Fruit fly (Drosophila melanogaster) Kc167 (cell line): ENCODE data around the gene CG10274.

ENCODE experiments used
- Myc ChIP-seq: fragments of >200 bp; optimal IDR thresholded peaks from 2 replicates; lab custom pipeline; 2017; ENCODE audit warnings: missing external identifiers
- Sin3A ChIP-seq: fragments of >200 bp; optimal IDR thresholded peaks from 2 replicates; lab custom pipeline; 2018; ENCODE audit warnings: missing external identifiers
- h ChIP-seq: fragments of >200 bp; optimal IDR thresholded peaks from 3 replicates; lab custom pipeline; 2018; ENCODE audit warnings: missing external identifiers
- insv ChIP-seq: fragments of >200 bp; optimal IDR thresholded peaks from 3 replicates; lab custom pipeline; 2018; ENCODE audit warnings: missing external identifiers
- psq ChIP-seq: fragments of >200 bp; optimal IDR thresholded peaks from 2 replicates; lab custom pipeline; 2017; ENCODE audit warnings: missing external identifiers
- ttk ChIP-seq: sonication (Bioruptor generic); optimal IDR thresholded peaks from 2 replicates; lab custom pipeline; 2017; ENCODE audit warnings: missing external identifiers

CG10274 gene

DNA sequence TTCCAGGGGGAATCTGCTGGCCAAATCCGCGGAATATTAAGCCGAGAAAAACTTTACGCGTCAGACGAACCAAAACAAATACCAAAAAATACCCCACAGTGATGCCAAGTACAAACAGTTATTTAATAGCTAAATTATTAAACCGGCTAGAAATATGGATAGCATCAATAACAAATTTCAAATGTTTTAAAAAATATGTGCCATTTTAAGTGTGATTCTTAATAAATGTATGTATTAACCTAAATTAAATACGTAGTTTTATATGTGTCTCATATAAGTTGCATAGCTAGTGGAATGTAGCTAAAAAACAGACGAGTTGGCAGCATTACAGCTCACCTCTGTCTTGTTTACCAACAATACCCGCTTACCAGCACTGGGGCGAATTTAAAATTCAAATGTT, at the start of gene CG10274:
TSS of gene CG10274 (minus strand) at position 54 of the 400 bp plus-strand sequence.
- TF ChIP-seq ttk (no peak), insv (lab: Kevin White, UChicago) (no peak), Sin3A (no peak), h (lab: Kevin White, UChicago) (no peak), psq (lab: Kevin White, UChicago) (no peak), Myc (lab: Kevin White, UChicago) (no peak)

DNA sequence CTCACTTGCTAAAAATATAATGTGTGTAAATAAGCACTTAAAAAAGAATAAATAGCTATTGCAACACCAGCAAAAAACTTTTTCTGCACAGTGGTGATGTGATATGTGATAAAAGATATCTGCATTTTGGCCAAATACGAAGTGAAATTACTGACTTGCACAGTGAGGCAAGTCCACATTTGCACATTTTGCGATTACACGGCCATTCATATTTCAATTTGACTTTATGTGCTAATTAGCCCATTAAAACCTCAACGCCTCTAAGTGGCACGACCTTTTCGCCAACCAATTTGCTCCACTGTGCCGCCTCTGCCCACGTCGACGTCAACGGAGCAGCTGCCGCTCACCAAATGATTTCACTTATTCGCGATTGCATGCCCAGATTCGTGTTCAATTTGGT, 38.6 kb upstream of the CG10274 start, which contains the start of gene CG33946:
TSS of gene CG33946 (plus strand) at position 392 of the 400 bp plus-strand sequence.
- no peak for TF ChIP-seq Sin3A
- TF ChIP-seq h (lab: Kevin White, UChicago): no peak
- no peak for TF ChIP-seq psq (lab: Kevin White, UChicago)
- TF ChIP-seq ttk: no peak
- TF ChIP-seq insv (lab: Kevin White, UChicago): no peak
- TF ChIP-seq Myc (lab: Kevin White, UChicago): no peak

DNA sequence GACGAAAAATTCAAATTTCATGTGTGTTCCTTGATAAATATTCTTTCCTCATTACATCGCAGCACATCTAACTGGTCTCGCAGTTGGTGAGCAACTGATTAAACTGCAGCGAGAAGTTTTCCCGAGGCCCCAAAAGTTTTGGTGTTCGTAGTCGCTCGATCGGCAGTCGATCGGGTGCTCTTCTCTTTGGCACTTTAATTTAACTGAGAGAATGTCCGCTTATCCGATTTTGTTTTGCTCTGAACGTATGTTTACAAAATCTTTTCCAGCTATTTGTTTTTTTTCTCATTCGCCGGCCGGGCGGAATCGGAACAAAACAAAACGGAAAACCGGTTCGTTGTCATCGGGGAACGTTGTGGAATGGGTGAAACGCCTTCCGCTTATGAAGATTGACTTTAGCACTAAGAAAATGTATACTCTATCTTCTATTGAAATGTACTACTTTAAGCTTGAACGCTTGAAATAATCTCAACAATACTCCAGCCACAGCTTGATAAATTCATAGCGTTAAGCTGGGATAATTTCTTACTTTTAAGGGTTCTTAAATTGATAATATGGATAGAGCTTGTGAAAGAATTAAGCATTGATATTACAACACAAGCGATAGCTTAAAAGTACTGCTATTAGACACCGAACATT, 37.0 kb upstream of the CG10274 start:
- TF ChIP-seq Myc (lab: Kevin White, UChicago) (no peak), psq (lab: Kevin White, UChicago) (no peak), Sin3A (no peak), insv (lab: Kevin White, UChicago) (no peak), ttk (no peak), h (lab: Kevin White, UChicago) (no peak)

DNA sequence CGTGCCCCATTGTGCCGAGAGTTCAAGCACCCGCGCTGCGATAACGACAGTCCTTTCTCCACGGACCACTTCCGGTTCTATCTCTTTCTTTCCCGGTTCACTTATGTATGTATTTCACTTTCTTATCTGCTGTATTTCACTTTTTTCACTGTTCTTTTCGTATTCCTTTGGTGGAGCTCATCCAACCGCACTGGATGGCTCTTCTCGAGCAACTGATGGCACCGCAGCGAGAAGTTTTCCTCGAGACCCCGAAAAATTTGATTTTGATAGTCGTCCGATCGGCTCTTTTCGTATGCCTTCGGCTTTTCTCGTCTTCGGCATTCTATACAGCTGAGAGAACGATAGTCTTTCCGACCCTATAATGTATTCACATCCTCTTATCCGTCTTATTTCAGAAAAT, 36.2 kb upstream of the CG10274 start, which contains the start of gene LanA:
TSS of gene LanA (minus strand) at position 217 of the 400 bp plus-strand sequence.
- TF ChIP-seq insv (lab: Kevin White, UChicago) (no peak), ttk (no peak), h (lab: Kevin White, UChicago) (no peak), Myc (lab: Kevin White, UChicago) (no peak), psq (lab: Kevin White, UChicago) (no peak), Sin3A (no peak)

DNA sequence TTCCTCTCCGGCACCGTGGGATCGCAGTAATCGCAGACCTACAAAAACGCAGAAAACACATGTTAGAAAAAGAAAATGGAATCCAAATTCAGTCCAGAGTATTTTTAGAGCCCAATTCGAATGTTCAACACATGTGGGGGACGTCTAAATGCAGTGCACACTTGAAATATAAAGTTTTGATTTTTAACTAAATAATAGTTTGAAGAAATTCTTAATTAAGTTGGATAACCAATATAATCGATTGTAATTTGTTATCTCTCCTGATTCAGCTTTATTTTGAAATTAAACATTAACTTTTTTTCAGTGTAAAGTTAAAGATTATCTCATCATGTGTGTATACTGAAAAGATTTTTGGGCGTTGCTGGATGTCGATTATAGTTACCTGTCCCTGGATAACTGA, 35.6 kb upstream of the CG10274 start:
- TF ChIP-seq Sin3A (no peak), ttk (no peak)

DNA sequence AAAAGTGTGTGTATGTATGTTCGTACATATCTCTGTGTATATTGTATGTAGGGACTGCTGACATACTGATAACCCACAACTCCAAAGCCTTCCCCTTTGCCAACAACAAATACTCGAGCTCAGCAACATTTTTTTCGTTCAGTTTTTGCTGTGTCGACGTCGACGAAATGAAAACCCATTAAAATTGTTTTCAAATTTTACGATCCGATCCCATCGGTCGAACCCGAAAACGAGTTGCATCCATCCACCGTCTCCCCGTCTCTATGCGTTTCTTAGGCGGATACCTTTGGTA, 35.1 kb upstream of the CG10274 start:
- TF ChIP-seq insv (lab: Kevin White, UChicago) (no peak), h (lab: Kevin White, UChicago) (no peak), psq (lab: Kevin White, UChicago) (no peak), Myc (lab: Kevin White, UChicago) (no peak), ttk (no peak), Sin3A (no peak)

DNA sequence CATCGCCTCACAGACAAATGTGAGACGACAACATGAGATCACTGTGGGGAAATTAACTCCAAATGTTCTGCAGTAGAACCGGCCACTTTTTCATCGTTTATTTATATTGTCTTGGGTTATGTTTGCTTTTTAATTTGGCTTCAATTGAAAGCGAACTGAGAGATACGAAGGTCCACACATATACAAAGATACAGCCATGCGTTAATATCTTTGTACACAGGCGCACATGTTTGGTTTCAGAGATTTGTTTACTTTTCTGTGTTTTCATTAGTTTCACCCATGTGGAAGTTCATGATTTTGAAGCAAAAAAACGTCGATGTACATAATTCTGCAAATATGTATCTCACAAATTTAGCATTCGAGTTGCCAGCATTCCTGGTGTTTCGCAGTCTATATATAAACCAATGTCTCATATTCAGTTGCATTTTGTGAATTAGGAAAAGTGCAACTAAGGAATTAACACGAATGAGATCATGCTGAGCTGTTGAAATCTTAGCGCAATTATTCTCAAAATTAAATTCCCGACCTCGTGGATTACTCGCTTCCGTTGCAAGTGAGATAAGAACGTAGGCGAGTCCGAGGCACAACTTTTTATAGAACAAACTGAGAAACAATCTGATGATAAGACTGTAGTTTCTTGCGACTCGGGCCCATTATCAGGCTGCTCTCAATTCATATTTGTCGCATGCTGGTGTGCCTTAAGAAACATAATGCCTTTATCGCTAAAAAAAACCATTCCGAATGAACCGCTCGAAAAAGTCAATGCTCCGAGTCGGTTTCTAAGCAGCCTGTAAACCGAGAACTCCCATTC, 34.6 kb upstream of the CG10274 start:
- TF ChIP-seq insv (lab: Kevin White, UChicago) (no peak), Myc (lab: Kevin White, UChicago) (no peak), Sin3A (no peak), ttk (no peak), psq (lab: Kevin White, UChicago) (no peak), h (lab: Kevin White, UChicago) (no peak)

DNA sequence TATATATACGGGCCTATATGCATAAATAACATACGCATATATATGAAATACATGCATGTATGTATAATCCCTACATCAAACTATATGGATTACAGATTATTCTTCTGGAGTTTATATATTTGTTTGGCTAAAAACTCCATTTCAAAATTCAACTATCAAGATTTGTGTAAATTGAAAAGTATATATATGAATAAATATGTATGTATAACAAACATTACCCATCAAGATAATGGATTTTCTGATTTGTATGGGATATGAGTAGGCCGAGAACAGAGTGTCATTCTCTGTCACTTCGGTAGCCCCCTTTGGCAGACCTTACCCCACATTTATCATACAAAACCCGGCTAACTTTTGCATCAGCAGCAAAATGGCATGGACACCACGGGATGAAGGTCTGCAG, 18.5 kb upstream of the CG10274 start, which contains the start of gene CG8219:
TSS of gene CG8219 (plus strand) at position 301 of the 400 bp plus-strand sequence.
- TF ChIP-seq Myc (lab: Kevin White, UChicago): no peak
- no peak for TF ChIP-seq Sin3A
- no peak for TF ChIP-seq ttk
- TF ChIP-seq h (lab: Kevin White, UChicago): no peak
- TF ChIP-seq insv (lab: Kevin White, UChicago): no peak
- no peak for TF ChIP-seq psq (lab: Kevin White, UChicago)

DNA sequence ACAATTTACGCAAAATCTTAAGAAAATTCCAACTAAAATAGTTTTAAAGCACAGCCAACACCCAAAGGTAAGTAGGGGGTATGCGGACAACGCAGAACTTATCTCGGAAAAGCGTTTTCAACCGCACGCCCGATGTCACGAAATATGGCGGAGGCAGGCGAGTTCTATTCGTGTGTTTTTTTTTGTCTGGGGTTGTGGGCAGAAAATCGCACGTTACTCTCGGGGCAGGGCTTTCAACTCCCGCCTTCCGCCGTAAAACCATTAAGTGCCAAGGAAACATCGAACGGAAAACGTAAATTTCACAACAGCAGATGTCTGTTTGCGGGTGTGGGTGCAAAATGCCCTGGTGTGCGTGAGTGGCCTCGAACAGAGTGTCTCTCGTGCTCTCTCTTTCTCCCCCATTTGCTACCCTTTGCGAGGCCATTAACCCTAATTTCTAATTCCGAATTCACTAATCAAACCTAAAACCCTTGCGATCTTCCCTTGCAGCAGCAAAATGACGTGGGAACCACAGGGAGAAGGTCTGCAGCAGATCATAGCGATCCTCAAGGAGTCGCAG, 12.0 kb upstream of the CG10274 start:
- TF ChIP-seq Sin3A (no peak), h (lab: Kevin White, UChicago) (no peak), psq (lab: Kevin White, UChicago) (no peak), Myc (lab: Kevin White, UChicago) (no peak), insv (lab: Kevin White, UChicago) (no peak), ttk (no peak)

DNA sequence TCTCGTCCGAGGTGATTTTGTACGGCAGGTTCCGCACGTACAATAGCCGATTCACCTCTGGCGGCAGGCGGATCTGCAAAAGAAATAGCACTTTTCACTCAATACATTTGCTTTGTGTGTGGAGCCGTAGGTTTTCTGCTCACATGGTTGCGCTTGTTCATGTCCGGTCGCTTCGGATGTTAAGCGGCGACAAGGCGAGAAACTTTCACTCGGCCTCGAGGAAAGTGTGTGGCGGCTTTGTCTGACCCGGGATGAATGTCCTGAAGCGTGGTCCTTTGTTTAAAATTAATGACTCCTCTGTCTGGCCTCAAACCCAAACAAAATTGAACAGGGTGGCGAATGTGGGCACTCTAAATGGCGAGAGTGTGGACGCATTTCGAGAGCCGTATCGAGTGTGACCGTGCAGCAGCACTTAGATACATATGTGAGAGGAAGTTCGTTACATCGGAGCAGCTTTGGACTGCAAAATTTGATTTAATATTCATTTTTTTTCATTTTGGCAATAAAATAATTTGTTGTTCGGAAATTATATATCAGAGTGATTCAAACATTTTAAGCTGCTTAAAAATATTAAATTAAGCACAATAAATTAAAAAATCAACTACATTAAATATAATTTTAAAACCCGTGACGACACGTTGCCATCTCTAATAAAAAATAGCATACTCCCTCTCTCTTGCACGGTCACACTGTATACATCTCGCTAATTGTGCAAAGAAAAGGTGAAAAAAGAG, 11.4 kb upstream of the CG10274 start, which contains the start of the genes Sf3b6 and Tnpo:
TSS of gene Sf3b6 (minus strand) at position 358 of the 734 bp plus-strand sequence.
TSS of gene Tnpo (plus strand) at position 659 of the 734 bp plus-strand sequence.
- TF ChIP-seq Myc (lab: Kevin White, UChicago) (no peak), insv (lab: Kevin White, UChicago) (no peak)

DNA sequence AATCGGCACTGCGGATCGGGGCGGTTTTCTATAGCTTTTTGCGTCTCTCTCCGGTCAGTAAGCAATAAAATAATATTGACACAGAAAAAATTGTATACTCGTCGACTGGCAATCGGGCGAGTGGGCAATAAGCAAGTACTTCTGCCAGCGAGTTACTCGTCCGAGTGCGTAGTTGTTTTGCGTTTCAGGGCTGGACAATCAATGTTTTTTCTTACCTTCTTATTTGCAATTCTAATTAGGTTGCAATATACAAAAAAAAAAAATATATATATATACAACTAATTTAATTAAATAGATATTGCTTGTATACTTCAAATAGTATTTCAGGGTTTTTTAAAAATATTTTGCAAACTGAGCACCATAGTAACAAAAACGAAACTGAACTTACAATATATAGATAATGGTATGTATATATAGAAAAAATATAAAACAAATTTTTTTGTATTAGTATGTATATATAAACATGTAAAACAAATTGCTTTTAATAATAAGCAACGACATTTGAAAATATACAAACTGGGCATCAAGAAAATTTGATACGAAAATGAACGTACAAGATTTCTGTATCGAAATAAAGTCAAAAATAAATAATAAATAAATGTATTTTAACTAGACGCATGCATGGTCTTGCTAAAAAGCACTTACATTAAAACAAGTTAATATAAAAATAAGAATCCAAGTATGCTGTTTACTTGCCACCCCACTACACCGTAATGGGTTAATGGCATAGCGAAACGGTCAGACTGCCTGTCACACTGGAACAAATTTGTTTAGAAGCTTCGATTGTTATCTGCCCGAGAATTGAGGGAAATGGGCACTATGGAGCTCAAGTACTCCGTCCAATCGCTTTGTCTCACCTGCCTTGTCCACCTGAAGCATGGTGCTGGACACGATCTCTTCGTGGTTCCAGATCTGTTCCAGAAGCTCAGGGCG, 7.6 kb upstream of the CG10274 start, which contains the start of the genes D19A and CG7386:
TSS of gene D19A (minus strand) at position 129 of the 933 bp plus-strand sequence.
TSS of gene CG7386 (plus strand) at position 751 of the 933 bp plus-strand sequence.
- TF ChIP-seq Sin3A (no peak), insv (lab: Kevin White, UChicago) (no peak), psq (lab: Kevin White, UChicago) (no peak), Myc (lab: Kevin White, UChicago) (no peak), h (lab: Kevin White, UChicago) (no peak), ttk (no peak)
